Worm (Caenorhabditis elegans): ENCODE results near the gene B0507.4.

B0507.4 gene

ce11 chrV:8795499-8795898 is 40.7 kb downstream of the B0507.4 start (continued):
- TF ChIP-seq ama-1 (optimal IDR thresholded peaks at IDR 0.05) = no peak
- TF ChIP-seq alr-1 (tag; optimal IDR thresholded peaks at IDR 0.05; ENCODE audit: borderline replicate concordance) = no peak
- TF ChIP-seq ceh-90 (tag; optimal IDR thresholded peaks at IDR 0.05) = no peak
- no peak for TF ChIP-seq nhr-28 (tag; optimal IDR thresholded peaks at IDR 0.05)

DNA sequence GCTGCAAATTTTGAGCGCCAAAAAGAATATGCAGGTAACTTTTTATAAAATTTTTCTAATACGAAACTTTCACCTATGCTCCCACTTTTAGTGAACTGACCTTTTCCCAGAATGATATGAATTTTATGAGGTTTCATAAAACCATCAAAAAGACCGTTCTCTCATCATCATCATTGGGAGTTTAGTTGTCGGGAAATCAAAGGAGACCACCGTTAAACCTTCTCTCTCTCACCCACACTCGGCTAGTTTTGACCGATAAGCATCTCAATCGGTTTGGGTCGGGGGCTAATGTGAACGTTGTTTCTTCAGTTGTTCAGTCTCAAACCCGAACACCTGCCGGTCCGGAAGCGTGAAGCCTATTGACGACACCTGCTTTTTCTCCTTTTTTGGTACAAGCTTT is 41.5 kb downstream of the B0507.4 start:
- TF ChIP-seq efl-1 (optimal IDR thresholded peaks at IDR 0.05) (no peak), efl-1 (GFP tag; optimal IDR thresholded peaks at IDR 0.05 in 1 of 2) (peak in 1 of 2 experiments; percentile 75), Y116A8C.19 (tag; optimal IDR thresholded peaks at IDR 0.05; ENCODE audit: borderline replicate concordance) (no peak), mep-1 (tag; optimal IDR thresholded peaks at IDR 0.05) (no peak)

ce11 chrV:8796889-8797288 is 42.1 kb downstream of the B0507.4 start:
- TF ChIP-seq efl-1 (optimal IDR thresholded peaks at IDR 0.05) = no peak
- TF ChIP-seq efl-1 (GFP tag; optimal IDR thresholded peaks at IDR 0.05 in 1 of 2) = peak in 1 of 2 experiments; percentile 49
- peak; percentile 28 for TF ChIP-seq dsc-1 (tag; optimal IDR thresholded peaks at IDR 0.05)
- no peak for TF ChIP-seq ceh-88 (GFP tag; IDR thresholded peaks at IDR 0.05)
- TF ChIP-seq lin-14 (GFP tag; optimal IDR thresholded peaks at IDR 0.05) = peak; percentile 5
- TF ChIP-seq lsy-2 (tag; optimal IDR thresholded peaks at IDR 0.05) = no peak
- TF ChIP-seq elt-2 (tag; optimal IDR thresholded peaks at IDR 0.05) = no peak
- no peak for TF ChIP-seq ztf-4 (tag; optimal IDR thresholded peaks at IDR 0.05)
- no peak for TF ChIP-seq nhr-20 (tag; optimal IDR thresholded peaks at IDR 0.05)
- TF ChIP-seq ceh-63 (GFP tag; optimal IDR thresholded peaks at IDR 0.05) = no peak

DNA sequence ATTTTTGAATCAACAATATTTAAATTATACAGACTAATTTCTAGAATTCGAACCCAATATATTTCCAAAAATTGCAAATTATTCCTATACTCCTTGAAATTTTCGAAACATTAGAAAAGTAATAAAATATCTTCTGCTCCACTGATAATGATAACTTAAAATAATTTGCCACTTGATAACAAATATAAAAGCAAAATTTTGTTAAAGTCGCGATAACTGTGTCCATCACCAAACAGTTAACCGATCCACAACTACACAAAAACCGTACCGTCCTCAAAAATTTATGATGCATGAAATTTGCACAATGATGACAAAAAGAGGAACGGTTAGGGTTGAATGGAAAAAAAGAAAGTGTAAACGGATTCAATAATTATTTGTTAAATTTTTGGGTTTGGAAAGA is 43.7 kb downstream of the B0507.4 start:
- TF ChIP-seq nhr-85 (tag) (no peak), swsn-7 (tag; optimal IDR thresholded peaks at IDR 0.05) (no peak), ama-1 (optimal IDR thresholded peaks at IDR 0.05) (no peak), lin-13 (GFP tag; optimal IDR thresholded peaks at IDR 0.05) (no peak), C16A3.4 (tag; optimal IDR thresholded peaks at IDR 0.05) (no peak), grh-1 (GFP tag; IDR thresholded peaks at IDR 0.05) (no peak), pqm-1 (tag; optimal IDR thresholded peaks at IDR 0.05) (no peak), ceh-82 (tag; optimal IDR thresholded peaks at IDR 0.05) (no peak), dsc-1 (tag; optimal IDR thresholded peaks at IDR 0.05) (no peak), nhr-77 (tag; optimal IDR thresholded peaks at IDR 0.05) (no peak), ets-5 (GFP tag; IDR thresholded peaks at IDR 0.05) (no peak), tlp-1 (tag; optimal IDR thresholded peaks at IDR 0.05) (no peak), nhr-84 (tag; optimal IDR thresholded peaks at IDR 0.05) (no peak), egl-27 (tag; optimal IDR thresholded peaks at IDR 0.05) (no peak)

DNA sequence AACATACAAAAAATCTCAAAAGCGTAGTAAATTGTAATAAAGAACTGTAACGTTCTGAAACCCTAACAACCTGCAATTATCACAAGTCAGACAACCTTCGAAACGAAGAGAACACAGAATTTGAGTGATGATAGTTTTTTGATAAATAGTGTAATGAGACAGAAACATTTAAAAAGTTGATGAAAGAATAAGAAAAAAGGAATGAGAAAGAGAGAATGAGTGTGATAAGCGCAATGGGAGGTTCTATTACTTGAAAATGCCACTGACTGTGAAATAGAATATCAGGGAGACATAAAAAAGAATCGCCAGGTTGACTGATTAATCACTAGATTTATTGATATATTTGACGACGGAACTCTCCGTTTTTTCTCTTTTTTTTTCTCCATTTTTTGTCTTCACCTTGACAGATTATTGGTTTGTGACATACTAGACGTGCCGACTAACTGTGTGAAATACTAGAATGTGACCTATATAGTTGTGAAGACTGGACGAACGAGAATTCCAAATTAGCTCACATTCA is 44.6 kb downstream of the B0507.4 start:
- TF ChIP-seq blmp-1 (tag; optimal IDR thresholded peaks at IDR 0.05) (peak; percentile 30), snu-23 (GFP tag; optimal IDR thresholded peaks at IDR 0.05) (no peak), lsy-2 (tag; optimal IDR thresholded peaks at IDR 0.05) (peak in 1 of 2 experiments; percentile 13), lin-14 (GFP tag; optimal IDR thresholded peaks at IDR 0.05) (peak; percentile 30)

- TF ChIP-seq elt-2 (tag; optimal IDR thresholded peaks at IDR 0.05) (no peak), lin-13 (GFP tag; optimal IDR thresholded peaks at IDR 0.05) (no peak), pax-3 (tag; optimal IDR thresholded peaks at IDR 0.05) (no peak), fkh-10 (GFP tag; optimal IDR thresholded peaks at IDR 0.05) (peak; percentile 84), pqm-1 (tag; optimal IDR thresholded peaks at IDR 0.05) (no peak), F16B12.6 (tag; optimal IDR thresholded peaks at IDR 0.05) (no peak), lir-3 (tag; optimal IDR thresholded peaks at IDR 0.05; ENCODE audit: poor library complexity) (no peak), lin-15B (tag; optimal IDR thresholded peaks at IDR 0.05) (no peak), lin-14 (GFP tag; optimal IDR thresholded peaks at IDR 0.05) (peak; percentile 55), aly-2 (tag; optimal IDR thresholded peaks at IDR 0.05) (no peak), ceh-88 (GFP tag; IDR thresholded peaks at IDR 0.05) (no peak), irx-1 (tag; optimal IDR thresholded peaks at IDR 0.05) (no peak), dpl-1 (GFP tag; optimal IDR thresholded peaks at IDR 0.05) (no peak), nhr-77 (tag; optimal IDR thresholded peaks at IDR 0.05) (no peak), xbp-1 (tag; optimal IDR thresholded peaks at IDR 0.05) (no peak), mab-9 (GFP tag; IDR thresholded peaks at IDR 0.05) (no peak), C16A3.4 (tag; optimal IDR thresholded peaks at IDR 0.05) (no peak)
Measured at ce11 chrV:8800978-8801559, 46.3 kb downstream of the B0507.4 start, which contains the start of gene magu-2. magu-2 (minus strand) TSS chrV:8801028.
